Worm (Caenorhabditis elegans) whole organism, young adult: ENCODE results near the gene egal-1.

Experiments used
- B0019.2 ChIP-seq: fragments of 200-800 bp; sonication (Bioruptor generic); conservative IDR thresholded peaks from 2 replicates; pipeline ENCODE4 v1.3.6; 2022; ENCODE audit warnings: missing genetic modification reagents, missing genetic modification characterization, missing compliant biosample characterization
- B0035.1 ChIP-seq: sonication (generic microtip); optimal IDR thresholded peaks from 2 replicates; lab custom pipeline; 2016; ENCODE audit warnings: missing genetic modification characterization, mild to moderate bottlenecking, missing compliant biosample characterization, missing genotype, missing genetic modification reagents
- B0336.3 ChIP-seq: fragments of 200-800 bp; sonication (Bioruptor generic); IDR thresholded peaks from 2 replicates; pipeline ENCODE4 v1.3.6; 2022; ENCODE audit warnings: missing genetic modification characterization, missing compliant biosample characterization
- C06A6.2 ChIP-seq: fragments of 200-800 bp; sonication (Bioruptor generic); conservative IDR thresholded peaks from 2 replicates; pipeline ENCODE4 v1.3.6; 2022; ENCODE audit warnings: missing genetic modification characterization, missing compliant biosample characterization
- C17E4.6 ChIP-seq: fragments of 200-800 bp; sonication (Bioruptor generic); IDR thresholded peaks from 2 replicates; pipeline ENCODE4 v1.3.6; 2022; ENCODE audit warnings: missing genetic modification reagents, missing genetic modification characterization, missing compliant biosample characterization
- F10E7.11 ChIP-seq: sonication (generic microtip); optimal IDR thresholded peaks from 2 replicates; lab custom pipeline; 2017; ENCODE audit warnings: mild to moderate bottlenecking, missing genetic modification characterization, moderate library complexity, missing compliant biosample characterization
- F22D6.2 ChIP-seq: sonication (generic microtip); optimal IDR thresholded peaks from 2 replicates; lab custom pipeline; 2016; ENCODE audit warnings: mild to moderate bottlenecking, missing genetic modification characterization, missing compliant biosample characterization
- F49E8.2 ChIP-seq: sonication (generic microtip); optimal IDR thresholded peaks from 3 replicates; lab custom pipeline; 2017; ENCODE audit warnings: missing genetic modification characterization, mild to moderate bottlenecking, missing compliant biosample characterization, antibody characterized with exemption, moderate library complexity; ENCODE audit not compliant: insufficient read depth
- F52B5.7 ChIP-seq: sonication (generic microtip); optimal IDR thresholded peaks from 2 replicates; lab custom pipeline; 2016; ENCODE audit warnings: mild to moderate bottlenecking, missing genetic modification characterization, missing compliant biosample characterization
- F57A8.1 ChIP-seq: fragments of 200-800 bp; sonication (Bioruptor generic); optimal IDR thresholded peaks from 2 replicates; lab custom pipeline; 2018; ENCODE audit warnings: mild to moderate bottlenecking, missing genetic modification characterization, moderate library complexity, missing compliant biosample characterization
- F57C9.4 ChIP-seq: sonication (generic microtip); optimal IDR thresholded peaks from 2 replicates; lab custom pipeline; 2017; ENCODE audit warnings: mild to moderate bottlenecking, missing genetic modification characterization, missing compliant biosample characterization
- K11D2.4 ChIP-seq: fragments of 200-800 bp; sonication (Bioruptor generic); IDR thresholded peaks from 2 replicates; pipeline ENCODE4 v1.3.6; 2022; ENCODE audit warnings: missing genetic modification reagents, missing genetic modification characterization, missing compliant biosample characterization
- K12H6.12 ChIP-seq: fragments of 200-800 bp; sonication (Bioruptor generic); optimal IDR thresholded peaks from 2 replicates; lab custom pipeline; 2018; ENCODE audit warnings: mild to moderate bottlenecking, missing genetic modification characterization, missing compliant biosample characterization
- T07F8.4 ChIP-seq: sonication (generic microtip); optimal IDR thresholded peaks from 2 replicates; lab custom pipeline; 2016; ENCODE audit warnings: mild to moderate bottlenecking, missing genetic modification characterization, moderate library complexity, missing compliant biosample characterization
- Y56A3A.18 ChIP-seq: fragments of 200-800 bp; sonication (Bioruptor generic); IDR thresholded peaks from 2 replicates; pipeline ENCODE4 v1.3.6; 2022; ENCODE audit warnings: missing genetic modification reagents, missing genetic modification characterization, missing compliant biosample characterization
- ZK185.1 ChIP-seq: sonication (generic microtip); optimal IDR thresholded peaks from 2 replicates; lab custom pipeline; 2016; ENCODE audit warnings: mild to moderate bottlenecking, missing genetic modification characterization, missing compliant biosample characterization; ENCODE audit not compliant: poor library complexity, severe bottlenecking
- athp-1 ChIP-seq: sonication (generic microtip); optimal IDR thresholded peaks from 2 replicates; lab custom pipeline; 2017; ENCODE audit warnings: mild to moderate bottlenecking, missing genetic modification characterization, missing compliant biosample characterization
- attf-5 ChIP-seq: fragments of 200-800 bp; sonication (Bioruptor generic); optimal IDR thresholded peaks from 2 replicates; lab custom pipeline; 2018; ENCODE audit warnings: mild to moderate bottlenecking, missing genetic modification characterization, missing compliant biosample characterization
- attf-6 ChIP-seq: fragments of 200-800 bp; sonication (Bioruptor generic); IDR thresholded peaks from 2 replicates; pipeline ENCODE4 v1.3.6; 2022; ENCODE audit warnings: missing genetic modification reagents, missing genetic modification characterization, missing compliant biosample characterization
- bed-1 ChIP-seq: fragments of 200-800 bp; sonication (Bioruptor generic); IDR thresholded peaks from 2 replicates; pipeline ENCODE4 v1.3.6; 2022; ENCODE audit warnings: missing genetic modification reagents, missing genetic modification characterization, missing compliant biosample characterization
- ccch-3 ChIP-seq: fragments of 200-800 bp; sonication (Bioruptor generic); optimal IDR thresholded peaks from 2 replicates; lab custom pipeline; 2018; ENCODE audit warnings: mild to moderate bottlenecking, missing genetic modification characterization, missing compliant biosample characterization
- dpff-1 ChIP-seq: sonication (generic microtip); optimal IDR thresholded peaks from 2 replicates; lab custom pipeline; 2017; ENCODE audit warnings: mild to moderate bottlenecking, missing genetic modification characterization, missing compliant biosample characterization
- dpl-1 ChIP-seq: fragments of 150-350 bp; optimal IDR thresholded peaks from 2 replicates; lab custom pipeline; 2014; ENCODE audit warnings: missing biosample characterization, missing genetic modification reagents, missing genetic modification characterization
- efl-1 ChIP-seq: fragments of 150-350 bp; optimal IDR thresholded peaks from 2 replicates; lab custom pipeline; 2014; ENCODE audit warnings: missing biosample characterization, missing genetic modification reagents, missing genetic modification characterization
- egl-44 ChIP-seq: fragments of 200-800 bp; sonication (Bioruptor generic); IDR thresholded peaks from 2 replicates; pipeline ENCODE4 v1.3.6; 2022; ENCODE audit warnings: missing genetic modification reagents, missing genetic modification characterization, missing compliant biosample characterization
- let-526 ChIP-seq: fragments of 200-800 bp; sonication (Bioruptor generic); IDR thresholded peaks from 2 replicates; pipeline ENCODE4 v1.3.6; 2022; ENCODE audit warnings: missing genetic modification reagents, missing genetic modification characterization, missing compliant biosample characterization
- nhr-120 ChIP-seq: fragments of 200-800 bp; sonication (Bioruptor generic); IDR thresholded peaks from 2 replicates; pipeline ENCODE4 v1.3.6; 2022; ENCODE audit warnings: missing genetic modification characterization, missing compliant biosample characterization
- nhr-27 ChIP-seq: fragments of 200-800 bp; sonication (Bioruptor generic); optimal IDR thresholded peaks from 2 replicates; lab custom pipeline; 2018; ENCODE audit warnings: mild to moderate bottlenecking, missing genetic modification characterization, moderate library complexity, missing compliant biosample characterization
- pbrm-1 ChIP-seq: fragments of 200-800 bp; sonication (Bioruptor generic); IDR thresholded peaks from 2 replicates; pipeline ENCODE4 v1.3.6; 2022; ENCODE audit warnings: missing genetic modification reagents, missing genetic modification characterization, missing compliant biosample characterization
- rcor-1 ChIP-seq: fragments of 200-800 bp; sonication (Bioruptor generic); IDR thresholded peaks from 2 replicates; pipeline ENCODE4 v1.3.6; 2022; ENCODE audit warnings: missing genetic modification reagents, missing genetic modification characterization, missing compliant biosample characterization
- repo-1 ChIP-seq: sonication (generic microtip); optimal IDR thresholded peaks from 2 replicates; lab custom pipeline; 2017; ENCODE audit warnings: mild to moderate bottlenecking, missing genetic modification characterization, missing compliant biosample characterization
- tbx-9 ChIP-seq: sonication (generic microtip); optimal IDR thresholded peaks from 2 replicates; lab custom pipeline; 2016; ENCODE audit warnings: borderline replicate concordance, missing genetic modification characterization, inconsistent platforms, missing compliant biosample characterization
- tlf-1 ChIP-seq: fragments of 200-800 bp; sonication (Bioruptor generic); optimal IDR thresholded peaks from 2 replicates; lab custom pipeline; 2018; ENCODE audit warnings: mild to moderate bottlenecking, missing genetic modification characterization, missing compliant biosample characterization
- ztf-18 ChIP-seq: sonication (generic microtip); optimal IDR thresholded peaks from 2 replicates; lab custom pipeline; 2016; ENCODE audit warnings: missing genotype, mild to moderate bottlenecking, missing genetic modification characterization, missing compliant biosample characterization
- ztf-28 ChIP-seq: fragments of 200-800 bp; sonication (Bioruptor generic); IDR thresholded peaks from 2 replicates; pipeline ENCODE4 v1.3.6; 2022; ENCODE audit warnings: missing genetic modification reagents, missing genetic modification characterization, missing compliant biosample characterization
- ztf-6 ChIP-seq: fragments of 200-800 bp; sonication (Bioruptor generic); IDR thresholded peaks from 2 replicates; pipeline ENCODE4 v1.3.6; 2022; ENCODE audit warnings: missing genetic modification reagents, missing genetic modification characterization, missing compliant biosample characterization

egal-1 gene

DNA sequence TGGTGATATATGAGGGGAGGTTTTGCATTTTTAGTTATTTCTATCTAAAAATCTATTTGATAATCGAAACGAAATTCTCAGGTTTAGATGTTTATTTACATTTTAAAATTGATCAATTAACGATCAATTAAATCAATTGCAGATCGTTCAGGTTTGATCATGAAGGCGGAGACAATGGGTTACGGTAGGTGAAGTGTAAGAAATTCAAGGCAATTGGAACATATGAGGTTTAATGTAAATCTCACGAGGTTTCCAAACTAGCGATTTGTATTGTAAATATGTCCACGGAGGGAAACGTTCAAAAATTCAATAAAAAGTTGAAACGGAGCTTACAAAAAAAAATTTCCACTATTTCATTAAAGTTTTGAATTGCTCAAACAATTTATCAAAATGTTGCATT, 45.1 kb upstream of the egal-1 start (continued):
- TF ChIP-seq F10E7.11 (tag; lab: Kevin White, UChicago) = no peak
- TF ChIP-seq, all 124 proteins: peak for 0

DNA sequence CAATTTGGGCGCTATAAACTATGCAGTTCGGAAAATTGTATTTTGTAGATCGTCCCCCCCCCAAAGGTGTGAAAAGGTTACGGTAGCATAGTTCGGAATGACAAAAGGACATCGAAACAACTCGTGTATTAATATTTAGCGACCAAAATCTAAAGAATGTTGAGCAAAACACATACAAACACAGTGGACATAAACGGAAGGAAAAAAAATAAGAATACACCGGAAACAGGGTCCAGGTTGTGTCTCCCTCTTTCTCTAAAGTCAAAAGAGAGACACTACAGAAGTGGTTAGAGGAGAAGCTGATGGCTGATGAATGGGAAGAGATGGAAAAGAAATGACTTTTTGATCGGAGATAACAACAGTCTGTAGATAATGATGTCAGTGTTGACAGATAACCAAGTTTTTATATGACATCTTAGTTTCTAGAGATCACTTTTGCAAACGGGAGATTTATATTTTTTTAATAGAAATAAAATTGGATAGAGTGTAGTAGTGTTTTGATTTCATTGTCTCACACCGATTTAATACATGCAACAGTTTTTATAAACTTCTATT, 44.3 kb upstream of the egal-1 start:
- TF ChIP-seq T07F8.4 (tag; lab: Kevin White, UChicago) (no peak), C06A6.2 (GFP tag; lab: Robert Waterston, UW) (no peak), tlf-1 (no peak), ztf-6 (no peak), ztf-28 (GFP tag; lab: Robert Waterston, UW) (no peak), dpl-1 (GFP tag; lab: Kevin White, UChicago) (no peak), F57A8.1 (GFP tag; lab: Kevin White, UChicago) (no peak), F22D6.2 (tag; lab: Kevin White, UChicago) (no peak), Y56A3A.18 (no peak), nhr-120 (GFP tag; lab: Robert Waterston, UW) (no peak)
- TF ChIP-seq, all 124 proteins: peak for 0

DNA sequence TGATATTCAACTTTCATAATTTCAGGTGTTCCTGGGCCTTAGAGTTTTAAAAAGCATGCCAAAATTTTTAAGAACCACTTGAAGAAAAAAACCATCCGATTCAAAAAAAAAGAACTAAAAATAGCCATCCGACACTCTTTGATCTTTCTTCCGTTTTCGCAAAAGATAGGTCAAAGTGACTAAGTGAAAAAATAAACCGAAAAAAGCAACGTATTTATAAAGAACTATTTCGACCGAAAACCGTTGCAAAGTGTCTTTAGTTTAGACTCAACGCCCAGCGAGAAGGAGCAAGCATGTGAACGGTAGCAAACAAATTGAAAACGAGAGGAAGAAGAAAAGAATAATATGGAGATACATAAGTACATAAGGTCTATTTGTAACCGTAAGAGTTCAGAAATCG, 40.9 kb upstream of the egal-1 start:
- TF ChIP-seq B0336.3 (GFP tag; lab: Robert Waterston, UW) = no peak
- no peak for TF ChIP-seq nhr-27 (tag; lab: Kevin White, UChicago)
- TF ChIP-seq egl-44 (GFP tag; lab: Robert Waterston, UW) = no peak
- no peak for TF ChIP-seq tlf-1
- TF ChIP-seq C17E4.6 (GFP tag; lab: Robert Waterston, UW) = no peak
- no peak for TF ChIP-seq bed-1
- no peak for TF ChIP-seq pbrm-1 (GFP tag; lab: Robert Waterston, UW)
- TF ChIP-seq ZK185.1 = no peak
- no peak for TF ChIP-seq attf-5
- TF ChIP-seq dpl-1 (GFP tag; lab: Kevin White, UChicago) = no peak
- TF ChIP-seq F57C9.4 (tag; lab: Kevin White, UChicago) = no peak
- TF ChIP-seq athp-1 (tag; lab: Kevin White, UChicago) = no peak
- TF ChIP-seq B0019.2 (GFP tag; lab: Robert Waterston, UW) = no peak
- TF ChIP-seq tbx-9 = no peak
- no peak for TF ChIP-seq C06A6.2 (GFP tag; lab: Robert Waterston, UW)
- TF ChIP-seq F49E8.2 (tag; lab: Kevin White, UChicago) = no peak
- no peak for TF ChIP-seq K12H6.12 (tag; lab: Kevin White, UChicago)
- no peak for TF ChIP-seq repo-1 (tag; lab: Kevin White, UChicago)
- no peak for TF ChIP-seq ccch-3 (GFP tag; lab: Kevin White, UChicago)
- TF ChIP-seq attf-6 (GFP tag; lab: Robert Waterston, UW) = no peak

- no peak for TF ChIP-seq ccch-3 (GFP tag; lab: Kevin White, UChicago)
- TF ChIP-seq ztf-28 (GFP tag; lab: Robert Waterston, UW) = no peak
- TF ChIP-seq B0035.1 = no peak
- TF ChIP-seq K11D2.4 (GFP tag; lab: Robert Waterston, UW) = no peak
- no peak for TF ChIP-seq efl-1
- TF ChIP-seq F52B5.7 (tag; lab: Kevin White, UChicago) = no peak
- TF ChIP-seq ztf-18 = no peak
- no peak for TF ChIP-seq dpff-1 (tag; lab: Kevin White, UChicago)
- TF ChIP-seq K12H6.12 (tag; lab: Kevin White, UChicago) = no peak
- TF ChIP-seq let-526 (GFP tag; lab: Robert Waterston, UW) = no peak
- TF ChIP-seq nhr-27 (tag; lab: Kevin White, UChicago) = no peak
- TF ChIP-seq F49E8.2 (tag; lab: Kevin White, UChicago) = no peak
- TF ChIP-seq tlf-1 = no peak
- TF ChIP-seq rcor-1 (GFP tag; lab: Robert Waterston, UW) = no peak
- TF ChIP-seq, all 124 proteins: peak for 0
Observed at ce11 chrIV:5790993-5791392, 33.6 kb upstream of the egal-1 start, which contains the start of gene C31H1.2. TSS of gene C31H1.2 (plus strand) at chrIV:5791293.
